Worm (Caenorhabditis elegans): ENCODE results near the gene henn-1.

- TF ChIP-seq tab-1 (GFP tag; IDR thresholded peaks at IDR 0.05), result no peak
- no peak for TF ChIP-seq ref-1 (GFP tag; conservative IDR thresholded peaks at IDR 0.05)
- no peak for TF ChIP-seq klf-2 (GFP tag; conservative IDR thresholded peaks at IDR 0.05)
- no peak for TF ChIP-seq flt-1 (GFP tag; IDR thresholded peaks at IDR 0.05)
- TF ChIP-seq ztf-23 (GFP tag; IDR thresholded peaks at IDR 0.05), result no peak
- TF ChIP-seq cog-1 (tag; optimal IDR thresholded peaks at IDR 0.05), result no peak
- no peak for TF ChIP-seq T22C8.4 (GFP tag; IDR thresholded peaks at IDR 0.05)
These were observed 47.9 kb downstream of the henn-1 start for ce11 chrIII:8280352-8280751.
